Worm (Caenorhabditis elegans) whole organism, late embryonic: ENCODE results near the gene zig-8.

Experiments used
- C08G9.2 ChIP-seq: sonication (generic microtip); optimal IDR thresholded peaks from 2 replicates; lab custom pipeline; 2016; ENCODE audit warnings: mild to moderate bottlenecking, missing genetic modification characterization, moderate library complexity, missing compliant biosample characterization
- C38D4.7 ChIP-seq: fragments of 200-800 bp; sonication (Bioruptor generic); optimal IDR thresholded peaks from 2 replicates; lab custom pipeline; 2018; ENCODE audit warnings: mild to moderate bottlenecking, missing genetic modification characterization, moderate library complexity, missing compliant biosample characterization
- K09A11.1 ChIP-seq: sonication (generic microtip); optimal IDR thresholded peaks from 2 replicates; lab custom pipeline; 2017; ENCODE audit warnings: antibody characterized with exemption, mild to moderate bottlenecking, missing genetic modification characterization, missing compliant biosample characterization; ENCODE audit not compliant: insufficient read depth
- Y22D7AL.16 ChIP-seq: sonication (generic microtip); optimal IDR thresholded peaks from 2 replicates; lab custom pipeline; 2016; ENCODE audit warnings: missing genetic modification characterization, missing compliant biosample characterization
- ahr-1 ChIP-seq: sonication (generic microtip); optimal IDR thresholded peaks from 2 replicates; lab custom pipeline; 2016; ENCODE audit warnings: missing genetic modification characterization, missing compliant biosample characterization
- ama-1 ChIP-seq: fragments of 150-350 bp; optimal IDR thresholded peaks from 2 replicates; lab custom pipeline; 2014
- ceh-14 ChIP-seq: sonication (generic microtip); optimal IDR thresholded peaks from 2 replicates; lab custom pipeline; 2016; ENCODE audit warnings: missing genotype, missing genetic modification characterization, missing compliant biosample characterization
- ceh-18 ChIP-seq: sonication (generic microtip); optimal IDR thresholded peaks from 2 replicates; lab custom pipeline; 2016; ENCODE audit warnings: missing genetic modification characterization, missing compliant biosample characterization
- ceh-2 ChIP-seq: sonication (generic microtip); optimal IDR thresholded peaks from 2 replicates; lab custom pipeline; 2016; ENCODE audit warnings: missing genotype, missing genetic modification characterization, missing compliant biosample characterization
- ceh-24 ChIP-seq: sonication (generic microtip); optimal IDR thresholded peaks from 2 replicates; lab custom pipeline; 2016; ENCODE audit warnings: mild to moderate bottlenecking, missing genetic modification characterization, missing compliant biosample characterization
- ceh-30 ChIP-seq: fragments of 150-350 bp; optimal IDR thresholded peaks from 2 replicates; lab custom pipeline; 2014; ENCODE audit warnings: missing biosample characterization, missing genetic modification characterization
- ceh-31 ChIP-seq: sonication (generic microtip); optimal IDR thresholded peaks from 2 replicates; lab custom pipeline; 2016; ENCODE audit warnings: missing genetic modification characterization, missing compliant biosample characterization
- ceh-48 ChIP-seq: sonication (generic microtip); optimal IDR thresholded peaks from 2 replicates; lab custom pipeline; 2016; ENCODE audit warnings: missing genetic modification characterization, inconsistent platforms, missing compliant biosample characterization
- ceh-6 ChIP-seq: fragments of 200-800 bp; sonication (Bioruptor generic); optimal IDR thresholded peaks from 2 replicates; lab custom pipeline; 2018; ENCODE audit warnings: mild to moderate bottlenecking, missing genetic modification characterization, missing compliant biosample characterization
- ceh-9 ChIP-seq: sonication (generic microtip); optimal IDR thresholded peaks from 2 replicates; lab custom pipeline; 2016; ENCODE audit warnings: mild to moderate bottlenecking, missing genetic modification characterization, inconsistent platforms, missing compliant biosample characterization
- dve-1 ChIP-seq: sonication (generic microtip); optimal IDR thresholded peaks from 2 replicates; lab custom pipeline; 2017; ENCODE audit warnings: antibody characterized with exemption, mild to moderate bottlenecking, missing genetic modification characterization, missing compliant biosample characterization
- elt-2 ChIP-seq: sonication (generic microtip); optimal IDR thresholded peaks from 2 replicates; lab custom pipeline; 2016; ENCODE audit warnings: missing genetic modification reagents, missing genetic modification characterization, missing compliant biosample characterization
- ets-4 ChIP-seq: sonication (generic microtip); optimal IDR thresholded peaks from 2 replicates; lab custom pipeline; 2016; ENCODE audit warnings: missing genetic modification characterization, missing compliant biosample characterization
- eyg-1 ChIP-seq: sonication (generic microtip); optimal IDR thresholded peaks from 2 replicates; lab custom pipeline; 2016; ENCODE audit warnings: missing genotype, missing genetic modification characterization, missing compliant biosample characterization
- fax-1 ChIP-seq: sonication (generic microtip); optimal IDR thresholded peaks from 2 replicates; lab custom pipeline; 2016; ENCODE audit warnings: missing genotype, missing genetic modification characterization, missing compliant biosample characterization
- fkh-10 ChIP-seq: fragments of 150-350 bp; optimal IDR thresholded peaks from 2 replicates; lab custom pipeline; 2014; ENCODE audit warnings: missing biosample characterization, missing genetic modification reagents, missing genetic modification characterization
- fkh-6 ChIP-seq: sonication (generic microtip); optimal IDR thresholded peaks from 2 replicates; lab custom pipeline; 2016; ENCODE audit warnings: missing genetic modification characterization, missing compliant biosample characterization
- hlh-15 ChIP-seq: sonication (generic microtip); optimal IDR thresholded peaks from 2 replicates; lab custom pipeline; 2016; ENCODE audit warnings: missing genetic modification characterization, missing compliant biosample characterization
- hlh-6 ChIP-seq: sonication (generic microtip); optimal IDR thresholded peaks from 2 replicates; lab custom pipeline; 2016; ENCODE audit warnings: missing genotype, missing genetic modification characterization, missing compliant biosample characterization
- hlh-8 ChIP-seq: sonication (generic microtip); optimal IDR thresholded peaks from 2 replicates; lab custom pipeline; 2016; ENCODE audit warnings: missing genotype, missing genetic modification characterization, missing compliant biosample characterization
- lin-11 ChIP-seq: fragments of 200-800 bp; sonication (Bioruptor generic); optimal IDR thresholded peaks from 2 replicates; lab custom pipeline; 2018; ENCODE audit warnings: mild to moderate bottlenecking, missing genetic modification characterization, missing compliant biosample characterization
- madf-2 ChIP-seq: sonication (generic microtip); optimal IDR thresholded peaks from 2 replicates; lab custom pipeline; 2017; ENCODE audit warnings: missing genetic modification characterization, missing compliant biosample characterization
- mec-3 ChIP-seq: sonication (generic microtip); optimal IDR thresholded peaks from 2 replicates; lab custom pipeline; 2016; ENCODE audit warnings: borderline replicate concordance, missing genetic modification characterization, missing compliant biosample characterization
- nfya-1 ChIP-seq: sonication (generic microtip); optimal IDR thresholded peaks from 2 replicates; lab custom pipeline; 2017; ENCODE audit warnings: missing genetic modification characterization, mild to moderate bottlenecking, missing compliant biosample characterization, antibody characterized with exemption, moderate library complexity
- nhr-11 ChIP-seq: fragments of 150-350 bp; optimal IDR thresholded peaks from 2 replicates; lab custom pipeline; 2014; ENCODE audit warnings: missing biosample characterization, missing genetic modification characterization
- nhr-232 ChIP-seq: sonication (generic microtip); optimal IDR thresholded peaks from 2 replicates; lab custom pipeline; 2016; ENCODE audit warnings: missing genetic modification characterization, missing compliant biosample characterization
- odd-2 ChIP-seq: sonication (generic microtip); optimal IDR thresholded peaks from 2 replicates; lab custom pipeline; 2017; ENCODE audit warnings: antibody characterized with exemption, mild to moderate bottlenecking, missing genetic modification characterization, missing compliant biosample characterization
- pag-3 ChIP-seq: sonication (generic microtip); optimal IDR thresholded peaks from 2 replicates; lab custom pipeline; 2016; ENCODE audit warnings: missing compliant biosample characterization, missing genetic modification characterization, borderline replicate concordance
- pat-9 ChIP-seq: fragments of 200-800 bp; sonication (Bioruptor generic); optimal IDR thresholded peaks from 2 replicates; lab custom pipeline; 2018; ENCODE audit warnings: mild to moderate bottlenecking, missing genetic modification characterization, moderate library complexity, missing compliant biosample characterization
- pax-1 ChIP-seq: fragments of 150-350 bp; optimal IDR thresholded peaks from 2 replicates; lab custom pipeline; 2014; ENCODE audit warnings: missing biosample characterization, missing genetic modification characterization
- pha-2 ChIP-seq: sonication (generic microtip); optimal IDR thresholded peaks from 2 replicates; lab custom pipeline; 2017; ENCODE audit warnings: mild to moderate bottlenecking, missing genetic modification characterization, missing compliant biosample characterization
- pha-4 ChIP-seq: fragments of 150-350 bp; optimal IDR thresholded peaks from 2 replicates; lab custom pipeline; 2018; ENCODE audit warnings: missing biosample characterization, missing genetic modification reagents, missing genetic modification characterization
- pqm-1 ChIP-seq: sonication (generic microtip); optimal IDR thresholded peaks from 2 replicates; lab custom pipeline; 2016; ENCODE audit warnings: missing genetic modification characterization, missing compliant biosample characterization
- pros-1 ChIP-seq: fragments of 150-350 bp; optimal IDR thresholded peaks from 2 replicates; lab custom pipeline; 2014; ENCODE audit warnings: missing biosample characterization, missing genetic modification reagents, missing genetic modification characterization
- ref-2 ChIP-seq: sonication (generic microtip); optimal IDR thresholded peaks from 2 replicates; lab custom pipeline; 2016; ENCODE audit warnings: missing genetic modification characterization, missing compliant biosample characterization
- rnt-1 ChIP-seq: sonication (generic microtip); optimal IDR thresholded peaks from 2 replicates; lab custom pipeline; 2016; ENCODE audit warnings: missing genetic modification characterization, missing compliant biosample characterization
- sox-2 ChIP-seq: fragments of 200-800 bp; sonication (Bioruptor generic); IDR thresholded peaks from 2 replicates; pipeline ENCODE4 v1.3.6; 2022; ENCODE audit warnings: missing genetic modification reagents, missing genetic modification characterization, missing compliant biosample characterization
- sox-4 ChIP-seq: sonication (generic microtip); optimal IDR thresholded peaks from 2 replicates; lab custom pipeline; 2017; ENCODE audit warnings: mild to moderate bottlenecking, missing genetic modification characterization, inconsistent platforms, missing compliant biosample characterization
- tbx-2 ChIP-seq: sonication (generic microtip); optimal IDR thresholded peaks from 2 replicates; lab custom pipeline; 2016; ENCODE audit warnings: missing genetic modification characterization, missing compliant biosample characterization
- ttx-3 ChIP-seq: sonication (generic microtip); optimal IDR thresholded peaks from 2 replicates; lab custom pipeline; 2016; ENCODE audit warnings: missing genetic modification reagents, missing genetic modification characterization, missing compliant biosample characterization
- unc-3 ChIP-seq, 2 experiments: fragments of 200-800 bp in 1 of 2; sonication (Bioruptor generic) in 1 of 2; sonication (generic microtip) in 1 of 2; conservative IDR thresholded peaks in 1 of 2; optimal IDR thresholded peaks in 1 of 2; 2 replicates each; pipeline versions ENCODE4 v1.3.6 to Lab custom; 2016 to 2022; ENCODE audit warnings: missing compliant biosample characterization in 2 of 2, missing genetic modification characterization in 2 of 2, missing genetic modification reagents in 1 of 2
- unc-42 ChIP-seq: sonication (generic microtip); optimal IDR thresholded peaks from 2 replicates; lab custom pipeline; 2016; ENCODE audit warnings: missing genotype, missing genetic modification characterization, missing compliant biosample characterization
- unc-86 ChIP-seq: sonication (generic microtip); optimal IDR thresholded peaks from 2 replicates; lab custom pipeline; 2016; ENCODE audit warnings: missing genetic modification characterization, missing compliant biosample characterization
- zip-5 ChIP-seq: sonication (generic microtip); optimal IDR thresholded peaks from 2 replicates; lab custom pipeline; 2016; ENCODE audit warnings: missing genetic modification characterization, missing compliant biosample characterization
- ztf-16 ChIP-seq: sonication (generic microtip); optimal IDR thresholded peaks from 2 replicates; lab custom pipeline; 2017; ENCODE audit warnings: missing genetic modification characterization, missing compliant biosample characterization

Gene zig-8

ce11 chrIII:13119520-13119919, at the start of gene zig-8:
Gene zig-8 (plus strand): TSS chrIII:13119820.
- TF ChIP-seq hlh-15 (tag; lab: Kevin White, UChicago) (no peak), pat-9 (tag; lab: Kevin White, UChicago) (no peak), ahr-1 (tag; lab: Kevin White, UChicago) (no peak), hlh-8 (no peak), madf-2 (no peak), mec-3 (tag; lab: Kevin White, UChicago) (no peak), ceh-9 (tag; lab: Kevin White, UChicago) (no peak), nfya-1 (peak; percentile 21), unc-42 (tag; lab: Kevin White, UChicago) (peak; percentile 24), tbx-2 (no peak), pag-3 (no peak), ets-4 (tag; lab: Kevin White, UChicago) (peak; percentile 48), pqm-1 (tag; lab: Kevin White, UChicago) (no peak), ttx-3 (tag; lab: Kevin White, UChicago) (no peak), unc-86 (tag; lab: Kevin White, UChicago) (no peak), rnt-1 (no peak), pax-1 (tag; lab: Kevin White, UChicago) (no peak), fkh-10 (GFP tag; lab: Kevin White, UChicago) (no peak), K09A11.1 (tag; lab: Kevin White, UChicago) (no peak), sox-2 (GFP tag; lab: Robert Waterston, UW) (no peak), ztf-16 (no peak), dve-1 (no peak), C38D4.7 (GFP tag; lab: Kevin White, UChicago) (no peak), ceh-24 (tag; lab: Kevin White, UChicago) (no peak), odd-2 (tag; lab: Kevin White, UChicago) (no peak), ceh-48 (tag; lab: Kevin White, UChicago) (no peak), elt-2 (no peak), zip-5 (tag; lab: Kevin White, UChicago) (no peak), nhr-11 (no peak), ceh-14 (tag; lab: Kevin White, UChicago) (no peak), ceh-30 (tag; lab: Kevin White, UChicago) (no peak), ceh-31 (tag; lab: Kevin White, UChicago) (peak; percentile 24), ama-1 (lab: Kevin White, UChicago) (no peak), nhr-232 (tag; lab: Kevin White, UChicago) (no peak)

ce11 chrIII:13070548-13071050, 49.0 kb upstream of the zig-8 start, which contains the start of gene Y39E4B.6:
Gene Y39E4B.6 (plus strand): TSS chrIII:13070756.
- TF ChIP-seq ceh-18 (tag; lab: Kevin White, UChicago) (peak; percentile 99), C38D4.7 (GFP tag; lab: Kevin White, UChicago) (peak; percentile 2), hlh-6 (tag; lab: Kevin White, UChicago) (peak; percentile 81), K09A11.1 (tag; lab: Kevin White, UChicago) (peak; percentile 64), ceh-6 (GFP tag; lab: Kevin White, UChicago) (peak; percentile 76), lin-11 (tag; lab: Kevin White, UChicago) (peak; percentile 31), mec-3 (tag; lab: Kevin White, UChicago) (no peak), ceh-24 (tag; lab: Kevin White, UChicago) (peak; percentile 49), pha-2 (tag; lab: Kevin White, UChicago) (peak; percentile 76), ceh-48 (tag; lab: Kevin White, UChicago) (peak; percentile 89), fkh-6 (tag; lab: Kevin White, UChicago) (no peak), fax-1 (tag; lab: Kevin White, UChicago) (no peak), eyg-1 (tag; lab: Kevin White, UChicago) (peak; percentile 76), nhr-232 (tag; lab: Kevin White, UChicago) (no peak), Y22D7AL.16 (tag; lab: Kevin White, UChicago) (peak; percentile 69), ceh-9 (tag; lab: Kevin White, UChicago) (no peak), ceh-2 (tag; lab: Kevin White, UChicago) (peak; percentile 69), unc-3 (GFP tag; conservative IDR thresholded peaks at IDR 0.05; lab: Robert Waterston, UW) (peak; percentile 58; the same call in 1 of the 2 replicates), unc-3 (tag; optimal IDR thresholded peaks at IDR 0.05; lab: Kevin White, UChicago) (peak; percentile 82), pha-4 (tag; lab: Kevin White, UChicago) (no peak), ztf-16 (peak; percentile 73), ref-2 (peak; percentile 99), pqm-1 (tag; lab: Kevin White, UChicago) (peak; percentile 88), C08G9.2 (tag; lab: Kevin White, UChicago) (peak; percentile 71), pros-1 (tag; lab: Kevin White, UChicago) (peak; percentile 91), odd-2 (tag; lab: Kevin White, UChicago) (no peak), dve-1 (peak; percentile 87), sox-4 (tag; lab: Kevin White, UChicago) (peak; percentile 75), ceh-30 (tag; lab: Kevin White, UChicago) (no peak), hlh-15 (tag; lab: Kevin White, UChicago) (no peak)
